Fruit fly (Drosophila melanogaster) whole organism, embryonic: ENCODE data around the gene CG18473.

Experiments
- Adf1 ChIP-seq: fragments of 200-800 bp; sonication (Bioruptor generic); IDR thresholded peaks from 2 replicates; pipeline ENCODE4 v1.3.6; 2022; ENCODE audit warnings: missing biosample characterization, missing genetic modification characterization
- Aef1 ChIP-seq: fragments of 200-800 bp; sonication (Bioruptor generic); IDR thresholded peaks from 3 replicates; pipeline ENCODE4 v1.3.6; 2022; ENCODE audit warnings: missing biosample characterization, missing genetic modification characterization
- B-H2 ChIP-seq: fragments of 200-800 bp; sonication (Bioruptor generic); optimal IDR thresholded peaks from 2 replicates; lab custom pipeline; 2018; ENCODE audit warnings: missing biosample characterization, mild to moderate bottlenecking, missing genetic modification characterization
- Bgb ChIP-seq: fragments of 200-800 bp; sonication (Bioruptor generic); IDR thresholded peaks from 2 replicates; pipeline ENCODE4 v1.3.6; 2022; ENCODE audit warnings: missing biosample characterization, missing genetic modification characterization; ENCODE audit not compliant: partially characterized antibody
- CG11504 ChIP-seq: fragments of 200-800 bp; sonication (Bioruptor generic); optimal IDR thresholded peaks from 3 replicates; lab custom pipeline; 2019; ENCODE audit warnings: missing biosample characterization, mild to moderate bottlenecking, missing genetic modification characterization, moderate library complexity
- CG12299 ChIP-seq: fragments of 200-800 bp; sonication (Bioruptor generic); optimal IDR thresholded peaks from 2 replicates; lab custom pipeline; 2018; ENCODE audit warnings: missing biosample characterization, mild to moderate bottlenecking, missing genetic modification characterization
- CG14050 ChIP-seq: fragments of 200-800 bp; sonication (Bioruptor generic); IDR thresholded peaks from 3 replicates; pipeline ENCODE4 v1.3.6; 2022; ENCODE audit warnings: missing biosample characterization, missing genetic modification characterization
- CG14860 ChIP-seq: fragments of 200-800 bp; sonication (Bioruptor generic); IDR thresholded peaks from 3 replicates; pipeline ENCODE4 v1.3.6; 2022; ENCODE audit warnings: missing biosample characterization, missing genetic modification characterization; ENCODE audit not compliant: partially characterized antibody
- CG15601 ChIP-seq: fragments of 200-800 bp; sonication (Bioruptor generic); optimal IDR thresholded peaks from 3 replicates; lab custom pipeline; 2019; ENCODE audit warnings: missing biosample characterization, mild to moderate bottlenecking, missing genetic modification characterization, moderate library complexity
- CG3163 ChIP-seq: fragments of 200-800 bp; sonication (Bioruptor generic); optimal IDR thresholded peaks from 3 replicates; lab custom pipeline; 2016; ENCODE audit warnings: missing biosample characterization, missing genetic modification characterization
- CG32772 ChIP-seq: fragments of 200-800 bp; sonication (Bioruptor generic); IDR thresholded peaks from 2 replicates; pipeline ENCODE4 v1.3.6; 2022; ENCODE audit warnings: missing biosample characterization, missing genetic modification characterization
- CG43689 ChIP-seq: fragments of 200-800 bp; sonication (Bioruptor generic); IDR thresholded peaks from 2 replicates; pipeline ENCODE4 v1.3.6; 2022; ENCODE audit warnings: missing biosample characterization, missing genetic modification characterization
- CG4404 ChIP-seq: fragments of 200-800 bp; sonication (Bioruptor generic); IDR thresholded peaks from 2 replicates; pipeline ENCODE4 v1.3.6; 2022; ENCODE audit warnings: missing biosample characterization, missing genetic modification characterization
- CG4854 ChIP-seq: fragments of 200-800 bp; sonication (Bioruptor generic); optimal IDR thresholded peaks from 2 replicates; lab custom pipeline; 2016; ENCODE audit warnings: missing biosample characterization, missing genetic modification characterization, inconsistent platforms
- CG7745 ChIP-seq: fragments of 200-800 bp; sonication (Bioruptor generic); optimal IDR thresholded peaks from 2 replicates; lab custom pipeline; 2018; ENCODE audit warnings: missing biosample characterization, mild to moderate bottlenecking, missing genetic modification characterization, moderate library complexity
- CG7987 ChIP-seq: fragments of 200-800 bp; sonication (Bioruptor generic); optimal IDR thresholded peaks from 2 replicates; lab custom pipeline; 2018; ENCODE audit warnings: missing biosample characterization, mild to moderate bottlenecking, missing genetic modification characterization, moderate library complexity
- CG8290 ChIP-seq, 3 experiments: fragments of 200-800 bp; sonication (Bioruptor generic); optimal IDR thresholded peaks; 2 replicates each; lab custom pipeline; 2016 to 2019; ENCODE audit warnings: missing biosample characterization in 3 of 3, missing genetic modification characterization in 3 of 3, mild to moderate bottlenecking in 2 of 3, moderate library complexity in 1 of 3
- CoRest ChIP-seq: fragments of 200-800 bp; sonication (Bioruptor generic); optimal IDR thresholded peaks from 3 replicates; lab custom pipeline; 2018; ENCODE audit warnings: missing biosample characterization, mild to moderate bottlenecking, missing genetic modification characterization, moderate library complexity
- D19A ChIP-seq: fragments of 200-800 bp; optimal IDR thresholded peaks from 3 replicates; lab custom pipeline; 2019; ENCODE audit warnings: missing biosample characterization, mild to moderate bottlenecking, missing genetic modification characterization, moderate library complexity
- Drgx ChIP-seq: fragments of 200-800 bp; sonication (Bioruptor generic); IDR thresholded peaks from 2 replicates; pipeline ENCODE4 v1.3.6; 2022; ENCODE audit warnings: missing biosample characterization, missing genetic modification characterization
- Elba2 ChIP-seq: fragments of 200-800 bp; sonication (Bioruptor generic); optimal IDR thresholded peaks from 3 replicates; lab custom pipeline; 2016; ENCODE audit warnings: missing biosample characterization, missing genetic modification characterization
- Ets65A ChIP-seq: fragments of 200-800 bp; sonication (Bioruptor generic); peaks from one replicate; lab custom pipeline; 2016; ENCODE audit warnings: missing biosample characterization, missing genetic modification characterization
- Fer2 ChIP-seq: fragments of 200-800 bp; sonication (Bioruptor generic); optimal IDR thresholded peaks from 2 replicates; lab custom pipeline; 2018; ENCODE audit warnings: missing biosample characterization, mild to moderate bottlenecking, missing genetic modification characterization, moderate library complexity
- HLHmδ ChIP-seq: fragments of 200-800 bp; sonication (Bioruptor generic); optimal IDR thresholded peaks from 2 replicates; lab custom pipeline; 2018; ENCODE audit warnings: missing biosample characterization, mild to moderate bottlenecking, missing genetic modification characterization, moderate library complexity
- Hr78 ChIP-seq, 2 experiments: fragments of 200-800 bp in 1 of 2; fragments of >200 bp in 1 of 2; sonication (Bioruptor generic) in 1 of 2; optimal IDR thresholded peaks; 2 replicates each; lab custom pipeline; 2017 to 2019; ENCODE audit warnings: missing biosample characterization in 2 of 2, missing genetic modification characterization in 2 of 2, mild to moderate bottlenecking in 1 of 2, moderate library complexity in 1 of 2
- Jarid2 ChIP-seq: fragments of 200-800 bp; sonication (Bioruptor generic); optimal IDR thresholded peaks from 3 replicates; lab custom pipeline; 2017; ENCODE audit warnings: mild to moderate bottlenecking, missing biosample characterization, missing genetic modification reagents, missing genetic modification characterization
- Lpt ChIP-seq: fragments of >200 bp; optimal IDR thresholded peaks from 2 replicates; lab custom pipeline; 2018; ENCODE audit warnings: missing biosample characterization, missing genetic modification characterization
- Mrtf ChIP-seq: fragments of 200-800 bp; sonication (Bioruptor generic); IDR thresholded peaks from 3 replicates; pipeline ENCODE4 v1.3.6; 2022; ENCODE audit warnings: missing biosample characterization, missing genetic modification characterization
- NC2β ChIP-seq: fragments of 200-800 bp; sonication (Bioruptor generic); optimal IDR thresholded peaks from 2 replicates; lab custom pipeline; 2016; ENCODE audit warnings: missing biosample characterization, missing genetic modification characterization
- Ptx1 ChIP-seq: fragments of 200-800 bp; sonication (Bioruptor generic); IDR thresholded peaks from 2 replicates; pipeline ENCODE4 v1.3.6; 2022; ENCODE audit warnings: missing biosample characterization, missing genetic modification characterization
- Vsx1 ChIP-seq: fragments of 200-800 bp; sonication (Bioruptor generic); optimal IDR thresholded peaks from 2 replicates; lab custom pipeline; 2017; ENCODE audit warnings: missing biosample characterization, mild to moderate bottlenecking, missing genetic modification characterization, missing genetic modification reagents
- bcd ChIP-seq: fragments of 200-800 bp; sonication (Bioruptor generic); optimal IDR thresholded peaks from 2 replicates; lab custom pipeline; 2017; ENCODE audit warnings: missing biosample characterization, mild to moderate bottlenecking, missing genetic modification characterization
- crc ChIP-seq: fragments of 200-800 bp; sonication (Bioruptor generic); optimal IDR thresholded peaks from 2 replicates; lab custom pipeline; 2016; ENCODE audit warnings: missing biosample characterization, missing genetic modification characterization
- croc ChIP-seq: fragments of 200-800 bp; sonication (Bioruptor generic); conservative IDR thresholded peaks from 3 replicates; pipeline ENCODE4 v1.3.6; 2022; ENCODE audit warnings: missing biosample characterization, missing genetic modification characterization
- crol ChIP-seq: fragments of 200-800 bp; sonication (Bioruptor generic); IDR thresholded peaks from 2 replicates; pipeline ENCODE4 v1.3.6; 2022; ENCODE audit warnings: missing biosample characterization, missing genetic modification characterization
- da ChIP-seq: fragments of 200-800 bp; sonication (Bioruptor generic); optimal IDR thresholded peaks from 2 replicates; lab custom pipeline; 2016; ENCODE audit warnings: missing biosample characterization, missing genetic modification characterization
- disco-r ChIP-seq: fragments of 200-800 bp; sonication (Bioruptor generic); optimal IDR thresholded peaks from 2 replicates; lab custom pipeline; 2016; ENCODE audit warnings: missing biosample characterization, missing genetic modification characterization
- dmrt99B ChIP-seq: fragments of 200-800 bp; sonication (Bioruptor generic); optimal IDR thresholded peaks from 2 replicates; lab custom pipeline; 2018; ENCODE audit warnings: missing biosample characterization, mild to moderate bottlenecking, missing genetic modification characterization, moderate library complexity
- ems ChIP-seq: fragments of 200-800 bp; sonication (Bioruptor generic); optimal IDR thresholded peaks from 3 replicates; lab custom pipeline; 2016; ENCODE audit warnings: missing biosample characterization, missing genetic modification characterization
- fd3F ChIP-seq: fragments of 200-800 bp; sonication (Bioruptor generic); optimal IDR thresholded peaks from 2 replicates; lab custom pipeline; 2018; ENCODE audit warnings: missing biosample characterization, mild to moderate bottlenecking, missing genetic modification characterization, moderate library complexity
- ftz-f1 ChIP-seq: fragments of 200-800 bp; sonication (Bioruptor generic); optimal IDR thresholded peaks from 2 replicates; lab custom pipeline; 2016; ENCODE audit warnings: missing biosample characterization, missing genetic modification characterization
- h ChIP-seq: fragments of >200 bp; optimal IDR thresholded peaks from 2 replicates; lab custom pipeline; 2017
- hbn ChIP-seq: fragments of 200-800 bp; sonication (Bioruptor generic); IDR thresholded peaks from 2 replicates; pipeline ENCODE4 v1.3.6; 2022; ENCODE audit warnings: missing biosample characterization, missing genetic modification characterization; ENCODE audit not compliant: partially characterized antibody
- insv ChIP-seq, 2 experiments: fragments of 200-800 bp; sonication (Bioruptor generic); optimal IDR thresholded peaks; 3 replicates each; lab custom pipeline; 2016 to 2018; ENCODE audit warnings: missing biosample characterization in 2 of 2, missing genetic modification characterization in 2 of 2
- jumu ChIP-seq: fragments of 200-800 bp; sonication (Bioruptor generic); optimal IDR thresholded peaks from 3 replicates; lab custom pipeline; 2016; ENCODE audit warnings: missing biosample characterization, missing genetic modification characterization
- nmo ChIP-seq: fragments of 200-800 bp; sonication (Bioruptor generic); optimal IDR thresholded peaks from 2 replicates; lab custom pipeline; 2018; ENCODE audit warnings: missing biosample characterization, mild to moderate bottlenecking, missing genetic modification characterization, moderate library complexity
- sob ChIP-seq: fragments of 200-800 bp; sonication (Bioruptor generic); IDR thresholded peaks from 2 replicates; pipeline ENCODE4 v1.3.6; 2022; ENCODE audit warnings: missing biosample characterization, missing genetic modification characterization
- ttk ChIP-seq: fragments of 200-800 bp; sonication (Bioruptor generic); IDR thresholded peaks from 2 replicates; pipeline ENCODE4 v2.1.2; 2022; ENCODE audit warnings: missing biosample characterization, missing genetic modification characterization
- twi ChIP-seq: fragments of 200-800 bp; optimal IDR thresholded peaks from 2 replicates; lab custom pipeline; 2019; ENCODE audit warnings: missing biosample characterization, mild to moderate bottlenecking, missing genetic modification characterization, moderate library complexity
- tx ChIP-seq: fragments of 200-800 bp; sonication (Bioruptor generic); optimal IDR thresholded peaks from 2 replicates; lab custom pipeline; 2016; ENCODE audit warnings: missing biosample characterization, missing genetic modification characterization

Gene CG18473

dm6 chr3R:9401127-9401603 is 38.1 kb downstream of the CG18473 start, which contains the start of the genes RpL34b and CG8132:
TSS of gene RpL34b (minus strand) at chr3R:9401226.
TSS of gene CG8132 (plus strand) at chr3R:9401495.
- TF ChIP-seq D19A (tag; lab: Kevin White, UChicago) (peak; percentile 85), Drgx (peak; percentile 90), Ets65A (GFP tag; lab: Kevin White, UChicago) (peak; percentile 100), CG32772 (peak; percentile 96), CG4404 (GFP tag; lab: Robert Waterston, UW) (peak; percentile 95), NC2β (GFP tag; lab: Kevin White, UChicago) (peak; percentile 98), Aef1 (peak; percentile 97), CG11504 (tag; lab: Kevin White, UChicago) (peak; percentile 93), CoRest (tag; lab: Kevin White, UChicago) (peak; percentile 96), CG14050 (peak; percentile 85), ftz-f1 (peak; percentile 95), nmo (peak; percentile 95), CG7745 (tag; lab: Kevin White, UChicago) (peak; percentile 57), Vsx1 (GFP tag; lab: Kevin White, UChicago) (peak; percentile 91), Jarid2 (GFP tag; lab: Kevin White, UChicago) (peak; percentile 78), HLHmδ (GFP tag; lab: Kevin White, UChicago) (peak; percentile 96), CG14860 (no peak; the same call in 2 of the 3 replicates), Lpt (GFP tag; lab: Kevin White, UChicago) (no peak), disco-r (GFP tag; lab: Kevin White, UChicago) (peak; percentile 95), croc (GFP tag; lab: Robert Waterston, UW) (peak; percentile 87), Ptx1 (GFP tag; lab: Robert Waterston, UW) (peak; percentile 97), crc (peak; percentile 85), dmrt99B (tag; lab: Kevin White, UChicago) (peak; percentile 91), da (GFP tag; lab: Kevin White, UChicago) (peak; percentile 95), CG12299 (tag; lab: Kevin White, UChicago) (peak; percentile 96), bcd (GFP tag; lab: Kevin White, UChicago) (peak; percentile 97), B-H2 (peak; percentile 99), Elba2 (GFP tag; lab: Kevin White, UChicago) (peak; percentile 88), tx (GFP tag; lab: Kevin White, UChicago) (peak; percentile 95), hbn (GFP tag; lab: Robert Waterston, UW) (no peak), ems (GFP tag; lab: Kevin White, UChicago) (peak; percentile 96), Fer2 (tag; lab: Kevin White, UChicago) (peak; percentile 96), CG7987 (peak; percentile 98), h (no peak), CG43689 (GFP tag; lab: Robert Waterston, UW) (peak; percentile 89), CG4854 (peak; percentile 95), Mrtf (peak; percentile 94), fd3F (GFP tag; lab: Kevin White, UChicago) (peak; percentile 95), crol (GFP tag; lab: Robert Waterston, UW) (no peak; the same call in 1 of the 2 replicates), Hr78 (GFP tag; optimal IDR thresholded peaks at IDR 0.05; lab: Kevin White, UChicago) (no peak), CG8290 (GFP tag; optimal IDR thresholded peaks at IDR 0.05; lab: Kevin White, UChicago) (peak; percentile 95), CG8290 (tag; optimal IDR thresholded peaks at IDR 0.05; lab: Kevin White, UChicago) (peak; percentile 92 to 97), insv (GFP tag; optimal IDR thresholded peaks at IDR 0.05; lab: Kevin White, UChicago) (peak in 1 of 2 experiments; percentile 87), jumu (GFP tag; lab: Kevin White, UChicago) (peak; percentile 97), sob (GFP tag; lab: Robert Waterston, UW) (peak; percentile 97), twi (tag; lab: Kevin White, UChicago) (peak; percentile 92), ttk (GFP tag; lab: Robert Waterston, UW) (peak; percentile 95), CG3163 (GFP tag; lab: Kevin White, UChicago) (peak; percentile 86), Bgb (peak; percentile 61), Adf1 (GFP tag; lab: Robert Waterston, UW) (peak; percentile 79), CG15601 (tag; lab: Kevin White, UChicago) (peak; percentile 92)
